Fruit fly (Drosophila melanogaster): ENCODE results near the gene CG10650.

The CG10650 gene

dm6 chr2L:19026491-19027197 is 30.9 kb upstream of the CG10650 start (continued):
- TF ChIP-seq peb (GFP tag; IDR thresholded peaks at IDR 0.05), result no peak
- no peak for TF ChIP-seq CG8388 (GFP tag; optimal IDR thresholded peaks at IDR 0.05)
- peak; percentile 43 for TF ChIP-seq CG15514 (GFP tag; optimal IDR thresholded peaks at IDR 0.05)
- no peak for TF ChIP-seq zen (tag; optimal IDR thresholded peaks at IDR 0.05)
- TF ChIP-seq maf-S (GFP tag; optimal IDR thresholded peaks at IDR 0.05), result no peak
- peak; percentile 25 for TF ChIP-seq Asciz (GFP tag; optimal IDR thresholded peaks at IDR 0.05)
- peak; percentile 59 for TF ChIP-seq CG14014 (GFP tag; IDR thresholded peaks at IDR 0.05)
- TF ChIP-seq gcm (GFP tag; optimal IDR thresholded peaks at IDR 0.05), result peak; percentile 38
- peak; percentile 51 for TF ChIP-seq HmgZ (tag; optimal IDR thresholded peaks at IDR 0.05)
- TF ChIP-seq CG14441 (GFP tag; IDR thresholded peaks at IDR 0.05), result 0 out of 2 replicates have a peak, but pooled peaks have one; percentile 18
- TF ChIP-seq gsb (GFP tag; IDR thresholded peaks at IDR 0.05), result no peak
- peak; percentile 44 for TF ChIP-seq CG12299 (tag; optimal IDR thresholded peaks at IDR 0.05)
- peak; percentile 28 for TF ChIP-seq Jarid2 (GFP tag; optimal IDR thresholded peaks at IDR 0.05)
- TF ChIP-seq Dip3 (GFP tag; optimal IDR thresholded peaks at IDR 0.05), result peak; percentile 0
- TF ChIP-seq pros (GFP tag; optimal IDR thresholded peaks at IDR 0.05), result no peak
- TF ChIP-seq bsh (GFP tag; optimal IDR thresholded peaks at IDR 0.05), result peak in 1 of 2 experiments; percentile 28
- TF ChIP-seq abd-A (tag; optimal IDR thresholded peaks at IDR 0.05), result no peak
- peak; percentile 23; the same call in 1 of the 2 replicates for TF ChIP-seq CG11696 (GFP tag; IDR thresholded peaks at IDR 0.05)
- TF ChIP-seq CG5180 (GFP tag; optimal IDR thresholded peaks at IDR 0.05), result peak; percentile 56
- no peak for TF ChIP-seq CG42726 (GFP tag; IDR thresholded peaks at IDR 0.05; ENCODE audit: partially characterized antibody)
- no peak for TF ChIP-seq Ets97D (GFP tag; optimal IDR thresholded peaks at IDR 0.05)
- TF ChIP-seq CG34422 (GFP tag; IDR thresholded peaks at IDR 0.05), result 0 out of 3 replicates have a peak, but pooled peaks have one; percentile 39
- peak; percentile 35 for TF ChIP-seq CG1603 (tag; optimal IDR thresholded peaks at IDR 0.05)
- no peak for TF ChIP-seq sna (GFP tag; IDR thresholded peaks at IDR 0.05; ENCODE audit: partially characterized antibody)
- peak; percentile 38 for TF ChIP-seq CG9437 (GFP tag; optimal IDR thresholded peaks at IDR 0.05)
- TF ChIP-seq fd96Cb (tag; optimal IDR thresholded peaks at IDR 0.05), result peak; percentile 27
- no peak for TF ChIP-seq jing (GFP tag; optimal IDR thresholded peaks at IDR 0.05)
- peak; percentile 44 for TF ChIP-seq CG10209 (GFP tag; optimal IDR thresholded peaks at IDR 0.05)
- TF ChIP-seq zf30C (GFP tag; optimal IDR thresholded peaks at IDR 0.05), result no peak
- peak; percentile 58 for TF ChIP-seq CG9727 (GFP tag; optimal IDR thresholded peaks at IDR 0.05)
- peak; percentile 53 for TF ChIP-seq CG1233 (GFP tag; optimal IDR thresholded peaks at IDR 0.05)
- TF ChIP-seq CG17802 (tag; optimal IDR thresholded peaks at IDR 0.05), result no peak
- peak; percentile 65 for TF ChIP-seq NfI (GFP tag; optimal IDR thresholded peaks at IDR 0.05)
- no peak for TF ChIP-seq hbn (GFP tag; IDR thresholded peaks at IDR 0.05; ENCODE audit: partially characterized antibody)
- peak; percentile 51 for TF ChIP-seq CG18262 (tag; optimal IDR thresholded peaks at IDR 0.05)
- TF ChIP-seq Scr (GFP tag; IDR thresholded peaks at IDR 0.05; ENCODE audit: partially characterized antibody), result no peak
- TF ChIP-seq prd (optimal IDR thresholded peaks at IDR 0.05), result no peak
- TF ChIP-seq prd (GFP tag; IDR thresholded peaks at IDR 0.05), result peak; percentile 17; the same call in 1 of the 3 replicates
- peak; percentile 70 for TF ChIP-seq CoRest (tag; optimal IDR thresholded peaks at IDR 0.05)
- peak; percentile 68 for TF ChIP-seq cwo (GFP tag; optimal IDR thresholded peaks at IDR 0.05)
- TF ChIP-seq ewg (GFP tag; optimal IDR thresholded peaks at IDR 0.05), result peak; percentile 25
- no peak for TF ChIP-seq Atf6 (GFP tag; IDR thresholded peaks at IDR 0.05)
- peak; percentile 1 for TF ChIP-seq Bteb2 (GFP tag; optimal IDR thresholded peaks at IDR 0.05)
- peak; percentile 73 for TF ChIP-seq CG2120 (GFP tag; optimal IDR thresholded peaks at IDR 0.05)
- peak; percentile 41 for TF ChIP-seq CG11723 (GFP tag; optimal IDR thresholded peaks at IDR 0.05)
- TF ChIP-seq HLH54F (GFP tag; optimal IDR thresholded peaks at IDR 0.05), result peak; percentile 52
- peak; percentile 61 for TF ChIP-seq Ptx1 (GFP tag; IDR thresholded peaks at IDR 0.05)
- peak; percentile 70 for TF ChIP-seq B-H2 (GFP tag; optimal IDR thresholded peaks at IDR 0.05)

All from whole organism, embryonic.